Worm (Caenorhabditis elegans): ENCODE data around the gene T10C6.6.

DNA sequence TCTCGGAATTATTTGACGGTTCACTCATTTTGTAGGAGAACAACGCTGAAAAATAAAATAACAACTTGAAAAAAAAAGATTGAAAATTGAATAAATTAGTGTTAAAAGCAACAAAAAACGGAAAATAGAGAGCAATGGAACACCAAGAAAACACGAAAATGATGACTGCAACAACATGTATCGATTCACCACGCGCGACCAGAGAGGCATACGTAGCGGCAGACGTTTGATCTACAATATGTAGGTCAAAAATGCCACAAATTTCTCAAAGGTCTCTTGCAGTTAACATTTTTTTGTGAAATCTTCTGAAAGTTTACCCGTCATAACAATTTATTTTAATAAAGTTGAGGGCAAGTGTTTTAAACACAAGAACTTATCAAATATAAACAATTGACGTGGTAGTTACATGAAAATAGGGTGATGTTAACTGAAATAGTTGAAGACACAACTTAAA, 32.9 kb downstream of the T10C6.6 start, which contains the start of gene F14H3.5:
- no peak for TF ChIP-seq med-1 (GFP tag; optimal IDR thresholded peaks at IDR 0.05; ENCODE audit: insufficient read depth)
- no peak for TF ChIP-seq klf-2 (GFP tag; conservative IDR thresholded peaks at IDR 0.05)
- no peak for TF ChIP-seq tab-1 (GFP tag; IDR thresholded peaks at IDR 0.05)
- TF ChIP-seq flt-1 (GFP tag; IDR thresholded peaks at IDR 0.05), result no peak
- no peak for TF ChIP-seq ztf-29 (GFP tag; IDR thresholded peaks at IDR 0.05)
- TF ChIP-seq ref-1 (GFP tag; conservative IDR thresholded peaks at IDR 0.05), result no peak
- no peak for TF ChIP-seq cog-1 (tag; optimal IDR thresholded peaks at IDR 0.05)
- TF ChIP-seq T22C8.4 (GFP tag; IDR thresholded peaks at IDR 0.05), result no peak

Data from whole organism, midembryonic.